Fruit fly (Drosophila melanogaster) whole organism, embryonic: ENCODE data around the gene CG15572.

ENCODE experiments used
- Ada2b ChIP-seq: fragments of 200-800 bp; sonication (Bioruptor generic); IDR thresholded peaks from 2 replicates; pipeline ENCODE4 v1.3.6; 2022; ENCODE audit warnings: missing biosample characterization, missing genetic modification characterization
- Atf-2 ChIP-seq: fragments of 200-800 bp; sonication (Bioruptor generic); optimal IDR thresholded peaks from 2 replicates; lab custom pipeline; 2016; ENCODE audit warnings: missing biosample characterization, missing genetic modification characterization
- CG14710 ChIP-seq: fragments of 200-800 bp; sonication (Bioruptor generic); optimal IDR thresholded peaks from 3 replicates; lab custom pipeline; 2019; ENCODE audit warnings: missing biosample characterization, mild to moderate bottlenecking, missing genetic modification characterization, moderate library complexity
- CG14860 ChIP-seq: fragments of 200-800 bp; sonication (Bioruptor generic); IDR thresholded peaks from 3 replicates; pipeline ENCODE4 v1.3.6; 2022; ENCODE audit warnings: missing biosample characterization, missing genetic modification characterization; ENCODE audit not compliant: partially characterized antibody
- CG15514 ChIP-seq: fragments of 200-800 bp; sonication (Bioruptor generic); optimal IDR thresholded peaks from 3 replicates; lab custom pipeline; 2017; ENCODE audit warnings: missing biosample characterization, missing genetic modification characterization, mild to moderate bottlenecking, moderate library complexity, missing genetic modification reagents
- CG17361 ChIP-seq: fragments of 200-800 bp; sonication (Bioruptor generic); IDR thresholded peaks from 3 replicates; pipeline ENCODE4 v1.3.6; 2022; ENCODE audit warnings: missing biosample characterization, missing genetic modification characterization
- CG17385 ChIP-seq: fragments of 200-800 bp; sonication (Bioruptor generic); optimal IDR thresholded peaks from 3 replicates; lab custom pipeline; 2018; ENCODE audit warnings: missing biosample characterization, mild to moderate bottlenecking, missing genetic modification characterization
- CG18011 ChIP-seq: fragments of 200-800 bp; sonication (Bioruptor generic); optimal IDR thresholded peaks from 2 replicates; lab custom pipeline; 2017; ENCODE audit warnings: missing biosample characterization, missing genetic modification characterization, mild to moderate bottlenecking, moderate library complexity, missing genotype
- CG18619 ChIP-seq: fragments of 200-800 bp; sonication (Bioruptor generic); optimal IDR thresholded peaks from 3 replicates; lab custom pipeline; 2017; ENCODE audit warnings: missing biosample characterization, mild to moderate bottlenecking, missing genetic modification characterization
- CG30020 ChIP-seq: fragments of 200-800 bp; optimal IDR thresholded peaks from 2 replicates; lab custom pipeline; 2019; ENCODE audit warnings: missing biosample characterization, mild to moderate bottlenecking, missing genetic modification characterization, moderate library complexity
- CG3847 ChIP-seq: fragments of 200-800 bp; sonication (Bioruptor generic); IDR thresholded peaks from 2 replicates; pipeline ENCODE4 v1.3.6; 2022; ENCODE audit warnings: missing biosample characterization, missing genetic modification characterization
- CG4707 ChIP-seq: fragments of 200-800 bp; sonication (Bioruptor generic); optimal IDR thresholded peaks from 2 replicates; lab custom pipeline; 2018; ENCODE audit warnings: missing biosample characterization, mild to moderate bottlenecking, missing genetic modification characterization, moderate library complexity
- CG4854 ChIP-seq: fragments of 200-800 bp; sonication (Bioruptor generic); optimal IDR thresholded peaks from 2 replicates; lab custom pipeline; 2016; ENCODE audit warnings: missing biosample characterization, missing genetic modification characterization, inconsistent platforms
- CG5180 ChIP-seq: fragments of 200-800 bp; sonication (Bioruptor generic); optimal IDR thresholded peaks from 3 replicates; lab custom pipeline; 2017; ENCODE audit warnings: missing biosample characterization, missing genetic modification characterization, mild to moderate bottlenecking, moderate library complexity, missing genetic modification reagents
- CG5245 ChIP-seq: fragments of 200-800 bp; sonication (Bioruptor generic); optimal IDR thresholded peaks from 3 replicates; lab custom pipeline; 2016; ENCODE audit warnings: missing biosample characterization, missing genetic modification characterization
- CG6175 ChIP-seq: fragments of 200-800 bp; sonication (Bioruptor generic); IDR thresholded peaks from 3 replicates; pipeline ENCODE4 v1.3.6; 2022; ENCODE audit warnings: missing biosample characterization, missing genetic modification characterization
- CG7963 ChIP-seq: fragments of 200-800 bp; sonication (Bioruptor generic); IDR thresholded peaks from 3 replicates; pipeline ENCODE4 v1.3.6; 2022; ENCODE audit warnings: missing biosample characterization, missing genetic modification characterization; ENCODE audit not compliant: partially characterized antibody
- CG9215 ChIP-seq: fragments of 200-800 bp; sonication (Bioruptor generic); IDR thresholded peaks from 2 replicates; pipeline ENCODE4 v1.3.6; 2022; ENCODE audit warnings: missing biosample characterization, missing genetic modification characterization
- CG9932 ChIP-seq: fragments of 200-800 bp; sonication (Bioruptor generic); IDR thresholded peaks from 2 replicates; pipeline ENCODE4 v1.3.6; 2022; ENCODE audit warnings: missing biosample characterization, missing genetic modification characterization
- CHES-1-like ChIP-seq: fragments of 200-800 bp; sonication (Bioruptor generic); optimal IDR thresholded peaks from 2 replicates; lab custom pipeline; 2016; ENCODE audit warnings: missing biosample characterization, missing genetic modification characterization
- Dfd ChIP-seq, 2 experiments: fragments of >200 bp; optimal IDR thresholded peaks; 2 replicates each; lab custom pipeline; 2017; ENCODE audit warnings: missing biosample characterization in 2 of 2, missing genetic modification characterization in 2 of 2
- Hr3 ChIP-seq: fragments of 200-800 bp; sonication (Bioruptor generic); optimal IDR thresholded peaks from 3 replicates; lab custom pipeline; 2016; ENCODE audit warnings: missing biosample characterization, missing genetic modification characterization
- MBD-R2 ChIP-seq: fragments of 200-800 bp; sonication (Bioruptor generic); IDR thresholded peaks from 2 replicates; pipeline ENCODE4 v1.3.6; 2022; ENCODE audit warnings: missing biosample characterization, missing genetic modification characterization
- Mad ChIP-seq: fragments of 200-800 bp; sonication (Bioruptor generic); optimal IDR thresholded peaks from 2 replicates; lab custom pipeline; 2016; ENCODE audit warnings: missing biosample characterization, missing genetic modification characterization
- Taf1 ChIP-seq: fragments of 200-800 bp; sonication (Bioruptor generic); IDR thresholded peaks from 2 replicates; pipeline ENCODE4 v1.3.6; 2022; ENCODE audit warnings: missing biosample characterization, missing genetic modification characterization
- Xbp1 ChIP-seq: fragments of 200-800 bp; sonication (Bioruptor generic); optimal IDR thresholded peaks from 3 replicates; lab custom pipeline; 2016; ENCODE audit warnings: missing biosample characterization, mild to moderate bottlenecking, missing genetic modification characterization
- Xrp1 ChIP-seq: fragments of 200-800 bp; sonication (Bioruptor generic); IDR thresholded peaks from 2 replicates; pipeline ENCODE4 v1.3.6; 2022; ENCODE audit warnings: missing biosample characterization, missing genetic modification characterization
- abd-A ChIP-seq: fragments of 200-800 bp; sonication (Bioruptor generic); optimal IDR thresholded peaks from 3 replicates; lab custom pipeline; 2019; ENCODE audit warnings: missing biosample characterization, mild to moderate bottlenecking, missing genetic modification characterization, moderate library complexity
- ara ChIP-seq: fragments of 200-800 bp; sonication (Bioruptor generic); IDR thresholded peaks from 2 replicates; pipeline ENCODE4 v1.3.6; 2022; ENCODE audit warnings: missing biosample characterization, missing genetic modification characterization
- ato ChIP-seq: fragments of 200-800 bp; sonication (Bioruptor generic); IDR thresholded peaks from 2 replicates; pipeline ENCODE4 v1.3.6; 2022; ENCODE audit warnings: missing biosample characterization, missing genetic modification characterization; ENCODE audit not compliant: partially characterized antibody
- br ChIP-seq: fragments of >200 bp; optimal IDR thresholded peaks from 2 replicates; lab custom pipeline; 2017
- caup ChIP-seq: fragments of 200-800 bp; sonication (Bioruptor generic); optimal IDR thresholded peaks from 3 replicates; lab custom pipeline; 2017; ENCODE audit warnings: missing biosample characterization, mild to moderate bottlenecking, missing genetic modification characterization, moderate library complexity; ENCODE audit not compliant: severe bottlenecking
- chn ChIP-seq: fragments of 200-800 bp; sonication (Bioruptor generic); optimal IDR thresholded peaks from 2 replicates; lab custom pipeline; 2016; ENCODE audit warnings: missing biosample characterization, missing genetic modification characterization
- ci ChIP-seq: fragments of 200-800 bp; sonication (Bioruptor generic); IDR thresholded peaks from 3 replicates; pipeline ENCODE4 v1.3.6; 2022; ENCODE audit warnings: missing biosample characterization, missing genetic modification characterization
- kah ChIP-seq: fragments of 200-800 bp; sonication (Bioruptor generic); optimal IDR thresholded peaks from 2 replicates; lab custom pipeline; 2018; ENCODE audit warnings: missing biosample characterization, mild to moderate bottlenecking, missing genetic modification characterization
- p53 ChIP-seq: fragments of 200-800 bp; sonication (Bioruptor generic); optimal IDR thresholded peaks from 2 replicates; lab custom pipeline; 2016; ENCODE audit warnings: missing biosample characterization, missing genetic modification characterization
- row ChIP-seq: fragments of 200-800 bp; sonication (Bioruptor generic); IDR thresholded peaks from 3 replicates; pipeline ENCODE4 v1.3.6; 2022; ENCODE audit warnings: missing biosample characterization, missing genetic modification characterization
- sens ChIP-seq: fragments of 200-800 bp; sonication (Bioruptor generic); peaks from one replicate; lab custom pipeline; 2016; ENCODE audit warnings: missing biosample characterization, missing genetic modification characterization
- tgo ChIP-seq: fragments of 200-800 bp; sonication (Bioruptor generic); IDR thresholded peaks from 3 replicates; pipeline ENCODE4 v1.3.6; 2022; ENCODE audit warnings: missing biosample characterization, missing genetic modification characterization
- toy ChIP-seq: fragments of 200-800 bp; sonication (Bioruptor generic); IDR thresholded peaks from 2 replicates; pipeline ENCODE4 v1.3.6; 2022; ENCODE audit warnings: missing biosample characterization, missing genetic modification characterization
- unpg ChIP-seq: fragments of 200-800 bp; sonication (Bioruptor generic); optimal IDR thresholded peaks from 3 replicates; lab custom pipeline; 2018; ENCODE audit warnings: missing biosample characterization, mild to moderate bottlenecking, missing genetic modification characterization, moderate library complexity
- vvl ChIP-seq: fragments of 200-800 bp; sonication (Bioruptor generic); IDR thresholded peaks from 2 replicates; pipeline ENCODE4 v1.3.6; 2022; ENCODE audit warnings: missing biosample characterization, missing genetic modification characterization
- zfh1 ChIP-seq: fragments of 200-800 bp; sonication (Bioruptor generic); IDR thresholded peaks from 3 replicates; pipeline ENCODE4 v1.3.6; 2022; ENCODE audit warnings: missing biosample characterization, missing genetic modification characterization

The CG15572 gene

DNA sequence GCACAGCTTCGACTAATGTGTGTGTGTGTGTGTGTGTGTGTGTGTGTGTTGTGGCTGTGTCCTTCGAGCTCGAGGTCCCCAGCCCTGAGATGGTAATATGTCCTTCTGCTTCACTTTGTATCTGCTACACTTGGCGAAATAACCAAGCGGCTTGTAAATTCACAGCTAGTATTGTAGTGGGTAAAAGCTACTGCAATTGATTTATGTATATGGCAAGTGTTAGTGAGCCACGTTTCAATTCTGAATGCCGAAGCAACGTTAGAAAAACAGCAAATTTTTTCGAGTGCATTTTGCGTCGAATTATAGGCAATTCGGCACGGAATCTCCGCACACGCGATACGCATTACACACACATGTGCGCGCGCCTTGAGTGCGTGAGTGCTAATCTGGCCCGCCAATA lies 5.8 kb upstream of the CG15572 start (continued):
- peak; percentile 53 for TF ChIP-seq unpg (GFP tag; lab: Kevin White, UChicago)
- TF ChIP-seq CG4707 (GFP tag; lab: Kevin White, UChicago) = peak; percentile 4
- TF ChIP-seq caup (GFP tag; lab: Kevin White, UChicago) = peak; percentile 63
- peak; percentile 21 for TF ChIP-seq CG5180 (GFP tag; lab: Kevin White, UChicago)
- TF ChIP-seq sens (GFP tag; lab: Kevin White, UChicago) = peak; percentile 87
- no peak for TF ChIP-seq CG7963
- peak; percentile 51 for TF ChIP-seq CG9215
- no peak; the same call in 1 of the 2 replicates for TF ChIP-seq Taf1 (GFP tag; lab: Robert Waterston, UW)
- TF ChIP-seq CG14710 = peak; percentile 10
- peak; percentile 38 for TF ChIP-seq CG17385 (GFP tag; lab: Kevin White, UChicago)
- peak; percentile 10 for TF ChIP-seq Hr3 (GFP tag; lab: Kevin White, UChicago)
- TF ChIP-seq row (GFP tag; lab: Robert Waterston, UW) = peak; percentile 64
- no peak for TF ChIP-seq Dfd (GFP tag; optimal IDR thresholded peaks at IDR 0.05; lab: Kevin White, UChicago)
- no peak for TF ChIP-seq ato (GFP tag; lab: Robert Waterston, UW)
- TF ChIP-seq Ada2b (GFP tag; lab: Robert Waterston, UW) = peak; percentile 33; the same call in 1 of the 2 replicates
- peak; percentile 12 for TF ChIP-seq CG5245
- no peak for TF ChIP-seq CG14860 (GFP tag; lab: Robert Waterston, UW)
- peak; percentile 71; the same call in 2 of the 3 replicates for TF ChIP-seq ci (GFP tag; lab: Robert Waterston, UW)
- no peak for TF ChIP-seq br (lab: Kevin White, UChicago)
- peak; percentile 40; the same call in 1 of the 3 replicates for TF ChIP-seq CG17361
- peak; percentile 1 for TF ChIP-seq Atf-2 (GFP tag; lab: Kevin White, UChicago)
- TF ChIP-seq CG3847 = peak; percentile 46
- peak; percentile 56 for TF ChIP-seq Xbp1 (GFP tag; lab: Kevin White, UChicago)
- TF ChIP-seq chn = peak; percentile 9
- TF ChIP-seq tgo = peak; percentile 51; the same call in 2 of the 3 replicates
- TF ChIP-seq CG6175 (GFP tag; lab: Robert Waterston, UW) = 0 out of 3 replicates have a peak, but pooled peaks have one; percentile 27
- TF ChIP-seq Mad (GFP tag; lab: Kevin White, UChicago) = no peak
- peak; percentile 57 for TF ChIP-seq abd-A (tag; lab: Kevin White, UChicago)
- no peak for TF ChIP-seq CG18011
- TF ChIP-seq Xrp1 (GFP tag; lab: Robert Waterston, UW) = peak; percentile 58
- TF ChIP-seq CG30020 (tag; lab: Kevin White, UChicago) = no peak
- no peak for TF ChIP-seq p53 (GFP tag; lab: Kevin White, UChicago)
- TF ChIP-seq MBD-R2 (GFP tag; lab: Robert Waterston, UW) = 0 out of 2 replicates have a peak, but pooled peaks have one; percentile 22
- TF ChIP-seq kah (GFP tag; lab: Kevin White, UChicago) = no peak
- TF ChIP-seq CG9932 (GFP tag; lab: Robert Waterston, UW) = 0 out of 2 replicates have a peak, but pooled peaks have one; percentile 33
- peak; percentile 31 for TF ChIP-seq CHES-1-like
- TF ChIP-seq CG15514 (GFP tag; lab: Kevin White, UChicago) = peak; percentile 36
- peak; percentile 30 for TF ChIP-seq CG18619 (GFP tag; lab: Kevin White, UChicago)
- TF ChIP-seq ara (GFP tag; lab: Robert Waterston, UW) = peak; percentile 45; the same call in 1 of the 2 replicates
- TF ChIP-seq toy (GFP tag; lab: Robert Waterston, UW) = no peak
- 0 out of 2 replicates have a peak, but pooled peaks have one; percentile 12 for TF ChIP-seq vvl (GFP tag; lab: Robert Waterston, UW)
- peak; percentile 60; the same call in 2 of the 3 replicates for TF ChIP-seq zfh1 (GFP tag; lab: Robert Waterston, UW)
- TF ChIP-seq CG4854 (GFP tag; lab: Kevin White, UChicago) = no peak
